Worm (Caenorhabditis elegans): Measurements from ENCODE around the gene lgc-58.

lgc-58 gene

ce11 chrX:6065936-6066452 lies 9.3 kb upstream of the lgc-58 start, which contains the start of gene ptr-4:
ptr-4 (minus strand) TSS chrX:6065986.
- no peak for TF ChIP-seq fos-1 (tag; optimal IDR thresholded peaks at IDR 0.05)
- peak in 1 of 2 experiments; percentile 92 for TF ChIP-seq unc-62 (GFP tag; optimal IDR thresholded peaks at IDR 0.05 in 1 of 2)
- TF ChIP-seq unc-62 (tag; optimal IDR thresholded peaks at IDR 0.05) = no peak

ce11 chrX:6066618-6067017 lies 8.7 kb upstream of the lgc-58 start:
- TF ChIP-seq vab-7 (GFP tag; IDR thresholded peaks at IDR 0.05) (no peak), zag-1 (tag; optimal IDR thresholded peaks at IDR 0.05) (no peak), D1046.2 (GFP tag; IDR thresholded peaks at IDR 0.05) (no peak), Y5F2A.4 (GFP tag; optimal IDR thresholded peaks at IDR 0.05) (no peak), F44E2.7 (GFP tag; IDR thresholded peaks at IDR 0.05) (no peak), ces-1 (GFP tag; optimal IDR thresholded peaks at IDR 0.05) (no peak), aha-1 (tag) (no peak), dmd-6 (GFP tag; IDR thresholded peaks at IDR 0.05) (no peak), Y75B8A.6 (GFP tag; IDR thresholded peaks at IDR 0.05) (no peak), nhr-10 (tag; optimal IDR thresholded peaks at IDR 0.05) (no peak), lir-3 (tag; optimal IDR thresholded peaks at IDR 0.05) (no peak), nhr-28 (tag; optimal IDR thresholded peaks at IDR 0.05) (no peak), nhr-237 (tag; optimal IDR thresholded peaks at IDR 0.05) (no peak), mes-2 (tag; optimal IDR thresholded peaks at IDR 0.05; ENCODE audit: poor library complexity, severe bottlenecking) (no peak), hlh-30 (tag; optimal IDR thresholded peaks at IDR 0.05; ENCODE audit: insufficient read depth) (no peak), lin-29 (GFP tag; IDR thresholded peaks at IDR 0.05) (no peak), nhr-25 (tag; optimal IDR thresholded peaks at IDR 0.05; ENCODE audit: borderline replicate concordance, insufficient read depth) (no peak)

ce11 chrX:6081793-6082192 lies 6.5 kb downstream of the lgc-58 start:
- TF ChIP-seq daf-19 (GFP tag; conservative IDR thresholded peaks at IDR 0.05) (no peak), nhr-102 (tag; optimal IDR thresholded peaks at IDR 0.05) (no peak), pqm-1 (tag; optimal IDR thresholded peaks at IDR 0.05) (peak; percentile 40), nhr-77 (tag; optimal IDR thresholded peaks at IDR 0.05) (peak; percentile 7), spr-1 (tag; optimal IDR thresholded peaks at IDR 0.05) (no peak), snpc-4 (tag; optimal IDR thresholded peaks at IDR 0.05) (no peak), dmd-6 (GFP tag; IDR thresholded peaks at IDR 0.05) (peak; percentile 48; the same call in 1 of the 2 replicates), tra-1 (GFP tag; IDR thresholded peaks at IDR 0.05) (0 out of 2 replicates have a peak, but pooled peaks have one; percentile 30), hlh-11 (tag; optimal IDR thresholded peaks at IDR 0.05) (peak; percentile 3), nhr-42 (GFP tag; IDR thresholded peaks at IDR 0.05) (no peak), nhr-28 (tag; optimal IDR thresholded peaks at IDR 0.05) (peak; percentile 81)

- TF ChIP-seq mep-1 (tag; optimal IDR thresholded peaks at IDR 0.05) = no peak
- no peak for TF ChIP-seq lin-13 (GFP tag; optimal IDR thresholded peaks at IDR 0.05)
- no peak for TF ChIP-seq madf-9 (GFP tag; conservative IDR thresholded peaks at IDR 0.05)
- no peak for TF ChIP-seq ZK546.5 (tag; optimal IDR thresholded peaks at IDR 0.05)
- no peak for TF ChIP-seq ztf-7 (tag; optimal IDR thresholded peaks at IDR 0.05)
- TF ChIP-seq lin-15B (tag; optimal IDR thresholded peaks at IDR 0.05) = no peak
- no peak for TF ChIP-seq dpl-1 (GFP tag; optimal IDR thresholded peaks at IDR 0.05)
These were observed 7.4 kb downstream of the lgc-58 start, which contains the start of gene C45B2.3 for ce11 chrX:6082660-6083059. C45B2.3 (plus strand) TSS chrX:6082960.

ce11 chrX:6084439-6084838 lies 9.1 kb downstream of the lgc-58 start, which contains the start of gene C45B2.2:
C45B2.2 (plus strand) TSS chrX:6084739.
- TF ChIP-seq mep-1 (tag; optimal IDR thresholded peaks at IDR 0.05) = no peak
- TF ChIP-seq dmd-6 (GFP tag; IDR thresholded peaks at IDR 0.05) = no peak
- no peak for TF ChIP-seq vab-7 (GFP tag; IDR thresholded peaks at IDR 0.05)
- TF ChIP-seq D1046.2 (GFP tag; IDR thresholded peaks at IDR 0.05) = no peak
- TF ChIP-seq Y5F2A.4 (GFP tag; optimal IDR thresholded peaks at IDR 0.05) = no peak
- no peak for TF ChIP-seq unc-39 (tag; optimal IDR thresholded peaks at IDR 0.05)
- TF ChIP-seq lin-38 (GFP tag; IDR thresholded peaks at IDR 0.05) = no peak
- no peak for TF ChIP-seq lin-15B (tag; optimal IDR thresholded peaks at IDR 0.05)
- TF ChIP-seq tra-1 (GFP tag; IDR thresholded peaks at IDR 0.05) = no peak
- TF ChIP-seq nhr-76 (tag; optimal IDR thresholded peaks at IDR 0.05) = no peak
- no peak for TF ChIP-seq lin-39 (tag; optimal IDR thresholded peaks at IDR 0.05)
- TF ChIP-seq dmd-8 (GFP tag; IDR thresholded peaks at IDR 0.05) = no peak
- TF ChIP-seq zip-11 (GFP tag; IDR thresholded peaks at IDR 0.05) = no peak
- no peak for TF ChIP-seq ama-1 (optimal IDR thresholded peaks at IDR 0.05)
- no peak for TF ChIP-seq zfp-3 (GFP tag; conservative IDR thresholded peaks at IDR 0.05)
- TF ChIP-seq fos-1 (tag; optimal IDR thresholded peaks at IDR 0.05) = no peak
- TF ChIP-seq T26A8.4 (GFP tag; IDR thresholded peaks at IDR 0.05) = no peak
- no peak for TF ChIP-seq snpc-4 (tag; optimal IDR thresholded peaks at IDR 0.05)
- no peak for TF ChIP-seq lsy-2 (tag; optimal IDR thresholded peaks at IDR 0.05)

All from whole organism, L4 larva.